Worm (Caenorhabditis elegans) whole organism, L1 larva: ENCODE data around the gene ptr-8.

Experiments
- C04F5.9 ChIP-seq: sonication (generic microtip); optimal IDR thresholded peaks from 2 replicates; lab custom pipeline; 2016; ENCODE audit warnings: missing genetic modification characterization, missing compliant biosample characterization
- C16A3.4 ChIP-seq: fragments of 150-350 bp; optimal IDR thresholded peaks from 2 replicates; lab custom pipeline; 2014; ENCODE audit warnings: missing biosample characterization, missing genetic modification characterization
- F16B12.6 ChIP-seq: fragments of 150-350 bp; optimal IDR thresholded peaks from 2 replicates; lab custom pipeline; 2014; ENCODE audit warnings: missing biosample characterization, missing genetic modification characterization
- aha-1 ChIP-seq: fragments of 150-350 bp; optimal IDR thresholded peaks from 2 replicates; lab custom pipeline; 2014; ENCODE audit warnings: missing biosample characterization, missing genetic modification characterization
- alr-1 ChIP-seq: fragments of 200-800 bp; sonication (Bioruptor generic); optimal IDR thresholded peaks from 2 replicates; lab custom pipeline; 2018; ENCODE audit warnings: borderline replicate concordance, mild to moderate bottlenecking, missing genetic modification characterization, missing compliant biosample characterization
- blmp-1 ChIP-seq: fragments of 150-350 bp; optimal IDR thresholded peaks from 2 replicates; lab custom pipeline; 2014; ENCODE audit warnings: missing biosample characterization, missing genetic modification characterization
- ceh-63 ChIP-seq: fragments of 200-800 bp; sonication (Bioruptor generic); optimal IDR thresholded peaks from 2 replicates; lab custom pipeline; 2018; ENCODE audit warnings: mild to moderate bottlenecking, missing genetic modification characterization, missing compliant biosample characterization
- ceh-82 ChIP-seq, 3 experiments: fragments of 150-350 bp in 1 of 3; sonication (generic microtip) in 2 of 3; optimal IDR thresholded peaks; 2 replicates each; lab custom pipeline; 2014 to 2017; ENCODE audit warnings: missing biosample characterization in 3 of 3, missing genetic modification characterization in 3 of 3
- ceh-88 ChIP-seq: fragments of 200-800 bp; sonication (Bioruptor generic); IDR thresholded peaks from 2 replicates; pipeline ENCODE4 v1.3.6; 2022; ENCODE audit warnings: missing genetic modification characterization, missing compliant biosample characterization
- ceh-90 ChIP-seq: sonication (generic microtip); optimal IDR thresholded peaks from 2 replicates; lab custom pipeline; 2016; ENCODE audit warnings: missing genetic modification characterization, missing compliant biosample characterization
- efl-3 ChIP-seq: fragments of 200-800 bp; sonication (Bioruptor generic); optimal IDR thresholded peaks from 2 replicates; lab custom pipeline; 2018; ENCODE audit warnings: mild to moderate bottlenecking, missing genetic modification characterization, missing compliant biosample characterization
- egl-13 ChIP-seq: sonication (generic microtip); optimal IDR thresholded peaks from 2 replicates; lab custom pipeline; 2016; ENCODE audit warnings: missing genotype, missing genetic modification reagents, missing genetic modification characterization, missing compliant biosample characterization
- elt-3 ChIP-seq, 6 experiments: fragments of 150-350 bp in 1 of 6; sonication (generic microtip); optimal IDR thresholded peaks; 2 replicates each; lab custom pipeline; 2017 to 2018; ENCODE audit warnings: missing biosample characterization in 6 of 6, missing genetic modification characterization in 6 of 6, inconsistent platforms in 1 of 6
- ets-5 ChIP-seq: fragments of 200-800 bp; sonication (Bioruptor generic); IDR thresholded peaks from 2 replicates; pipeline ENCODE4 v1.3.6; 2022; ENCODE audit warnings: missing genetic modification characterization, missing compliant biosample characterization
- fkh-4 ChIP-seq: sonication (generic microtip); optimal IDR thresholded peaks from 2 replicates; lab custom pipeline; 2016; ENCODE audit warnings: missing compliant biosample characterization, missing genetic modification characterization, borderline replicate concordance
- fkh-8 ChIP-seq: sonication (generic microtip); optimal IDR thresholded peaks from 2 replicates; lab custom pipeline; 2016; ENCODE audit warnings: mild to moderate bottlenecking, missing genetic modification characterization, missing compliant biosample characterization
- fos-1 ChIP-seq: fragments of 150-350 bp; optimal IDR thresholded peaks from 2 replicates; lab custom pipeline; 2014; ENCODE audit warnings: missing biosample characterization, missing genetic modification characterization
- hlh-17 ChIP-seq: fragments of 200-800 bp; sonication (Bioruptor generic); optimal IDR thresholded peaks from 2 replicates; lab custom pipeline; 2018; ENCODE audit warnings: missing genetic modification characterization, mild to moderate bottlenecking, missing compliant biosample characterization, moderate library complexity, borderline replicate concordance
- hpl-2 ChIP-seq: fragments of 150-350 bp; optimal IDR thresholded peaks from 2 replicates; lab custom pipeline; 2014; ENCODE audit warnings: missing biosample characterization, missing genetic modification reagents, missing genetic modification characterization
- irx-1 ChIP-seq: sonication (generic microtip); optimal IDR thresholded peaks from 2 replicates; lab custom pipeline; 2016; ENCODE audit warnings: missing genetic modification characterization, missing compliant biosample characterization
- isw-1 ChIP-seq: fragments of 200-800 bp; sonication (Bioruptor generic); IDR thresholded peaks from 2 replicates; pipeline ENCODE4 v1.3.6; 2022; ENCODE audit warnings: missing genetic modification characterization, missing compliant biosample characterization
- lin-15B ChIP-seq: fragments of 150-350 bp; sonication (generic microtip); optimal IDR thresholded peaks from 3 replicates; lab custom pipeline; 2014; ENCODE audit warnings: missing biosample characterization, missing genetic modification characterization
- lin-35 ChIP-seq, 2 experiments: fragments of 150-350 bp; optimal IDR thresholded peaks; 2 replicates each; lab custom pipeline; 2014; ENCODE audit warnings: missing biosample characterization in 2 of 2, missing genetic modification characterization in 2 of 2, missing genetic modification reagents in 2 of 2
- lir-3 ChIP-seq: sonication (generic microtip); optimal IDR thresholded peaks from 2 replicates; lab custom pipeline; 2016; ENCODE audit warnings: mild to moderate bottlenecking, missing genetic modification characterization, moderate library complexity, missing compliant biosample characterization; ENCODE audit not compliant: poor library complexity
- lsy-2 ChIP-seq, 2 experiments: fragments of 150-350 bp; optimal IDR thresholded peaks; 2 replicates each; lab custom pipeline; 2014; ENCODE audit warnings: missing biosample characterization in 2 of 2, missing genetic modification characterization in 2 of 2
- mab-9 ChIP-seq: fragments of 200-800 bp; sonication (Bioruptor generic); IDR thresholded peaks from 2 replicates; pipeline ENCODE4 v1.3.6; 2022; ENCODE audit warnings: missing genetic modification reagents, missing genetic modification characterization, missing compliant biosample characterization
- mef-2 ChIP-seq: fragments of 150-350 bp; optimal IDR thresholded peaks from 2 replicates; lab custom pipeline; 2014; ENCODE audit warnings: missing biosample characterization, missing genetic modification characterization
- nhr-11 ChIP-seq: fragments of 150-350 bp; optimal IDR thresholded peaks from 2 replicates; lab custom pipeline; 2014; ENCODE audit warnings: missing biosample characterization, missing genetic modification characterization
- nhr-12 ChIP-seq: sonication (generic microtip); optimal IDR thresholded peaks from 2 replicates; lab custom pipeline; 2017; ENCODE audit warnings: missing biosample characterization, missing genetic modification characterization
- nhr-47 ChIP-seq: sonication (generic microtip); optimal IDR thresholded peaks from 2 replicates; lab custom pipeline; 2016; ENCODE audit warnings: mild to moderate bottlenecking, missing genetic modification characterization, moderate library complexity, missing compliant biosample characterization
- nhr-71 ChIP-seq: sonication (generic microtip); optimal IDR thresholded peaks from 2 replicates; lab custom pipeline; 2016; ENCODE audit warnings: mild to moderate bottlenecking, missing genetic modification characterization, moderate library complexity, missing compliant biosample characterization
- nhr-76 ChIP-seq: sonication (generic microtip); optimal IDR thresholded peaks from 2 replicates; lab custom pipeline; 2017; ENCODE audit warnings: missing biosample characterization, missing genetic modification characterization
- nhr-77 ChIP-seq: fragments of 150-350 bp; optimal IDR thresholded peaks from 2 replicates; lab custom pipeline; 2014; ENCODE audit warnings: missing biosample characterization, missing genetic modification characterization
- nhr-84 ChIP-seq: sonication (generic microtip); optimal IDR thresholded peaks from 2 replicates; lab custom pipeline; 2017; ENCODE audit warnings: missing biosample characterization, missing genetic modification characterization
- nhr-85 ChIP-seq: sonication (generic microtip); peaks from one replicate; lab custom pipeline; 2016; ENCODE audit warnings: missing genetic modification characterization, inconsistent platforms, missing compliant biosample characterization
- pag-3 ChIP-seq: sonication (generic microtip); optimal IDR thresholded peaks from 2 replicates; lab custom pipeline; 2017; ENCODE audit warnings: missing genetic modification characterization, mild to moderate bottlenecking, missing compliant biosample characterization, antibody characterized with exemption, borderline replicate concordance; ENCODE audit not compliant: insufficient read depth
- pax-3 ChIP-seq: fragments of 200-800 bp; sonication (Bioruptor generic); optimal IDR thresholded peaks from 2 replicates; lab custom pipeline; 2018; ENCODE audit warnings: mild to moderate bottlenecking, missing genetic modification characterization, moderate library complexity, missing compliant biosample characterization
- pqm-1 ChIP-seq: sonication (generic microtip); optimal IDR thresholded peaks from 3 replicates; lab custom pipeline; 2017; ENCODE audit warnings: missing biosample characterization, missing genetic modification characterization
- rnt-1 ChIP-seq: sonication (generic microtip); optimal IDR thresholded peaks from 2 replicates; lab custom pipeline; 2016; ENCODE audit warnings: mild to moderate bottlenecking, missing genetic modification characterization, moderate library complexity, missing compliant biosample characterization
- skn-1 ChIP-seq: fragments of 150-350 bp; optimal IDR thresholded peaks from 2 replicates; lab custom pipeline; 2014; ENCODE audit warnings: missing biosample characterization, missing genetic modification characterization
- snpc-4 ChIP-seq: fragments of 150-350 bp; optimal IDR thresholded peaks from 2 replicates; lab custom pipeline; 2014; ENCODE audit warnings: missing biosample characterization, missing genetic modification characterization
- sox-4 ChIP-seq: sonication (generic microtip); optimal IDR thresholded peaks from 2 replicates; lab custom pipeline; 2016; ENCODE audit warnings: missing genetic modification characterization, missing compliant biosample characterization
- sup-37 ChIP-seq: fragments of 200-800 bp; sonication (Bioruptor generic); optimal IDR thresholded peaks from 2 replicates; lab custom pipeline; 2018; ENCODE audit warnings: mild to moderate bottlenecking, missing genetic modification characterization, missing compliant biosample characterization
- swsn-7 ChIP-seq: sonication (generic microtip); optimal IDR thresholded peaks from 2 replicates; lab custom pipeline; 2016; ENCODE audit warnings: missing genetic modification characterization, missing compliant biosample characterization
- unc-30 ChIP-seq: sonication (generic microtip); optimal IDR thresholded peaks from 2 replicates; lab custom pipeline; 2017; ENCODE audit warnings: missing biosample characterization, missing genetic modification characterization
- unc-62 ChIP-seq: fragments of 150-350 bp; optimal IDR thresholded peaks from 2 replicates; lab custom pipeline; 2014; ENCODE audit warnings: missing biosample characterization, missing genetic modification reagents, missing genetic modification characterization
- unc-86 ChIP-seq: sonication (generic microtip); optimal IDR thresholded peaks from 2 replicates; lab custom pipeline; 2016; ENCODE audit warnings: missing genetic modification characterization, missing compliant biosample characterization
- unc-98 ChIP-seq: fragments of 200-800 bp; sonication (Bioruptor generic); IDR thresholded peaks from 2 replicates; pipeline ENCODE4 v1.3.6; 2022; ENCODE audit warnings: missing genetic modification characterization, missing compliant biosample characterization
- vab-15 ChIP-seq: sonication (generic microtip); optimal IDR thresholded peaks from 2 replicates; lab custom pipeline; 2017; ENCODE audit warnings: missing genotype, mild to moderate bottlenecking, missing genetic modification characterization, missing compliant biosample characterization
- ztf-4 ChIP-seq: fragments of 150-350 bp; optimal IDR thresholded peaks from 2 replicates; lab custom pipeline; 2014; ENCODE audit warnings: missing biosample characterization, missing genetic modification characterization

ptr-8 gene

DNA sequence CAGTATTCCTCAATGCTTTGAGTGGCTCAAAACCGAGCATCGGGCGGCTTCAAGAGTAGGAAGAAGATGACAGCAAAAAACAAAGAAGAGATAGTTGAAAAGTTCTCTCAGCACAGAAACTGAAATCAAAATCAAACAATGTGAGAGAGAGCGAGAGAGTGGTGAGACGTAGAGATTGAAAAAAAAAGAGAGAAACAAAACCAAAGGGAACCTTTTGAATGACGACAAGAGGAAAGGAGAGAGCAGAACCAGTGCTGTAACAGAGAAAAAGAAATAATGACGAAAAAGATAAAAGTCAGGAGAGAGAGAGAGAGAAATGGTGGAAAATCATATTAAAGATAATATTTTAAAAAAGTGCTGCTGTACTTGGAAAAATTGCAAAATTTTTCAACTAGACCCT, 21.9 kb upstream of the ptr-8 start (continued):
- TF ChIP-seq lin-15B (no peak), nhr-76 (tag; lab: Kevin White, UChicago) (no peak), fos-1 (tag; lab: Kevin White, UChicago) (no peak), fkh-8 (tag; lab: Kevin White, UChicago) (no peak), nhr-12 (tag; lab: Kevin White, UChicago) (no peak), ceh-63 (no peak), pqm-1 (tag; lab: Kevin White, UChicago) (no peak), isw-1 (GFP tag; lab: Robert Waterston, UW) (no peak), unc-86 (no peak), nhr-77 (no peak), blmp-1 (no peak), unc-62 (GFP tag; lab: Kevin White, UChicago) (no peak), mab-9 (GFP tag; lab: Robert Waterston, UW) (no peak), egl-13 (no peak), ceh-82 (tag; optimal IDR thresholded peaks at IDR 0.05; lab: Kevin White, UChicago) (peak in 1 of 3 experiments; percentile 11), swsn-7 (tag; lab: Kevin White, UChicago) (no peak), pax-3 (tag; lab: Kevin White, UChicago) (no peak), fkh-4 (tag; lab: Kevin White, UChicago) (no peak), nhr-84 (tag; lab: Kevin White, UChicago) (no peak), lsy-2 (tag; optimal IDR thresholded peaks at IDR 0.05; lab: Kevin White, UChicago) (peak; percentile 62 to 81), F16B12.6 (tag; lab: Kevin White, UChicago) (no peak), nhr-11 (tag; lab: Kevin White, UChicago) (no peak), rnt-1 (tag; lab: Kevin White, UChicago) (peak; percentile 57), ceh-90 (tag; lab: Kevin White, UChicago) (no peak), hlh-17 (no peak), ets-5 (no peak), pag-3 (no peak), snpc-4 (tag; lab: Kevin White, UChicago) (no peak), aha-1 (tag; lab: Kevin White, UChicago) (no peak), unc-30 (tag; lab: Kevin White, UChicago) (no peak), C16A3.4 (tag; lab: Kevin White, UChicago) (no peak)

DNA sequence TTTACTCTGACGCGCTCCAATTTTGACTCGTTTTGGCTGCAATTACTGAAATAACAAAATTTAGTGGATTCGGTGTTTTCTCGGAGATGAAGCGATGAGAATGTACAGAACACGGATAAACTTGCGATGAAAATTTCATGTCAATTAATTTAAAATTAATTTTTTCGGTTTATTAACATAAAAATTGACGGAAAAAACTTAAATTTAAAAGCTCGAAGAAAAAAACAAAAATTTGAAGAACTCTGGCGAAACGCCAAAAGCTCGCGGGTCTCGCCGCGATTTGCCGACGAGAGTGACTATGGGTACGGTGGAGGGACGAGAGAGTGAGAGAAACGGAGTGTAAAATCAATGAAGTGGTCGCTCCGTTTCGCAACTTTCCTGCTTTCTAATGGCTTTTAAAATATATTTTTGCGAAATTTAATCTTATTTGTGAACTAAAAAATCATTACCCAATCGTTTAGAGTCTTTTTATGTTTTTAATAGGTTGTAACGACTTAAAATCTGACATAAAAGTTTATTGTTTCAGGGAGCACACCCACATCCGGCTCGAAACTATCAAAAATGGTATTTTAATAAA, 20.3 kb upstream of the ptr-8 start, which contains the start of the genes gmps-1 and cap-2:
Gene gmps-1, minus strand, starts transcription at position 51 of the 577 bp plus-strand sequence.
Gene cap-2, plus strand, starts transcription at position 527 of the 577 bp plus-strand sequence.
- peak; percentile 81 for TF ChIP-seq blmp-1
- peak in 4 of 6 experiments; percentile 23 to 86 (median 46) for TF ChIP-seq elt-3 (tag; optimal IDR thresholded peaks at IDR 0.05; lab: Kevin White, UChicago)
- TF ChIP-seq alr-1 (tag; lab: Kevin White, UChicago), result no peak
- no peak for TF ChIP-seq pqm-1 (tag; lab: Kevin White, UChicago)
- TF ChIP-seq fos-1 (tag; lab: Kevin White, UChicago), result peak; percentile 93
- no peak for TF ChIP-seq hlh-17
- peak; percentile 98 for TF ChIP-seq rnt-1 (tag; lab: Kevin White, UChicago)
- TF ChIP-seq efl-3 (GFP tag; lab: Kevin White, UChicago), result peak; percentile 92
- peak; percentile 86 to 91 for TF ChIP-seq lin-35 (GFP tag; optimal IDR thresholded peaks at IDR 0.05; lab: Kevin White, UChicago)
- peak; percentile 97 for TF ChIP-seq irx-1 (tag; lab: Kevin White, UChicago)
- no peak for TF ChIP-seq ceh-63
- TF ChIP-seq nhr-47 (tag; lab: Kevin White, UChicago), result peak; percentile 98
- TF ChIP-seq sox-4 (tag; lab: Kevin White, UChicago), result peak; percentile 91
- peak; percentile 96 for TF ChIP-seq ztf-4 (tag; lab: Kevin White, UChicago)
- peak; percentile 92 for TF ChIP-seq ceh-88 (GFP tag; lab: Robert Waterston, UW)
- TF ChIP-seq nhr-12 (tag; lab: Kevin White, UChicago), result no peak
- TF ChIP-seq snpc-4 (tag; lab: Kevin White, UChicago), result peak; percentile 86
- peak; percentile 91 for TF ChIP-seq lir-3
- peak; percentile 63 for TF ChIP-seq vab-15 (tag; lab: Kevin White, UChicago)
- peak; percentile 95 for TF ChIP-seq mab-9 (GFP tag; lab: Robert Waterston, UW)
- peak; percentile 94 for TF ChIP-seq C16A3.4 (tag; lab: Kevin White, UChicago)
- TF ChIP-seq nhr-85 (tag; lab: Kevin White, UChicago), result peak; percentile 98
- peak; percentile 91 for TF ChIP-seq hpl-2
- TF ChIP-seq skn-1 (tag; lab: Kevin White, UChicago), result peak; percentile 96
- no peak for TF ChIP-seq nhr-76 (tag; lab: Kevin White, UChicago)
- TF ChIP-seq lsy-2 (tag; optimal IDR thresholded peaks at IDR 0.05; lab: Kevin White, UChicago), result peak; percentile 100
- peak; percentile 98 for TF ChIP-seq swsn-7 (tag; lab: Kevin White, UChicago)
- peak; percentile 67; the same call in 1 of the 2 replicates for TF ChIP-seq unc-98 (GFP tag; lab: Robert Waterston, UW)
- TF ChIP-seq C04F5.9, result peak; percentile 100
- peak; percentile 90 for TF ChIP-seq nhr-77
- TF ChIP-seq mef-2 (tag; lab: Kevin White, UChicago), result peak; percentile 24
- TF ChIP-seq sup-37 (GFP tag; lab: Kevin White, UChicago), result peak; percentile 96
- peak; percentile 99 for TF ChIP-seq nhr-71 (tag; lab: Kevin White, UChicago)
